Worm (Caenorhabditis elegans) whole organism, L2 larva: ENCODE measurements around the gene fip-3.

Experiments
- elt-1 ChIP-seq: fragments of 150-350 bp; optimal IDR thresholded peaks from 2 replicates; lab custom pipeline; 2014; ENCODE audit warnings: missing biosample characterization, missing genetic modification characterization
- skn-1 ChIP-seq: sonication (generic microtip); optimal IDR thresholded peaks from 2 replicates; lab custom pipeline; 2017; ENCODE audit warnings: missing biosample characterization, missing genetic modification characterization

DNA sequence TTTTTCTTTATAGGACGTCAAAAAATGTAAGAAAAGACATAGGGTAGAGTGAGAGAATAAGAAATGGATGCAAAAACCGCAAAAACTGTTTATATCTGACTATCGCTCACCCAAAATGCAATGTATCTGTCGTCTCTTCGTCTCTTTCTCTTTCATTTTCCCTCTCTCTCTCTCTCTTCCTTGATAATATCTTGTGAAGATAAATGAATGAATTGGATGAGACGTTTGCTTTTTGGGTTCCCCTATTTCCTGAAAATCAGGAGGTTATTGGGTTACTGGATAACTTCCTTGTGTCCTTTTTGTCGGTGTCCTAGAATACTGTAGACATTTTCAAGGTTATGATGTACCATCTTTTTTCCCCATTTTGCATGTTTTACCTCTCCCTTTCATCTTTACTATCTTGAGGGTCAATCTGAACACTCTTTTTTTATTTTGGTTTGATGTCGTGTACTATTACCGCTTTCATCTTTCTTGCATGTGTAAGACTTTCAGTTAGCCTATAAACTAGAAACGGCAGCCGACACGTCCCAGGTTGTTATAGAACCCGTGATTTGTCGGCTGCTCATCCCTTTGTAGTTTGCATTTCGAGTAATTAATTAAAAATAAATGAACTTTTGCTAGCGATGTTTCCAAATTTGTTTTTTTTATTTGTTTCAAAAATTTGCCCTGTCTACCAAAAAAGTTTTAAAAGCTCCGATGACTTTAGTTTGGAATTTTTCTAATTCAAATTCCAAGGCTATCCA, 13.8 kb downstream of the fip-3 start:
- TF ChIP-seq skn-1 (tag; lab: Kevin White, UChicago) = no peak
- TF ChIP-seq elt-1 (tag; lab: Kevin White, UChicago) = no peak
